Fruit fly (Drosophila melanogaster) whole organism, prepupa: ENCODE data around the gene Vps15.

Source experiments
- Ets96B ChIP-seq: fragments of 200-800 bp; optimal IDR thresholded peaks from 2 replicates; lab custom pipeline; 2019; ENCODE audit warnings: missing biosample characterization, mild to moderate bottlenecking, missing genetic modification characterization, moderate library complexity
- Hr38 ChIP-seq: sonication (Bioruptor generic); optimal IDR thresholded peaks from 2 replicates; lab custom pipeline; 2016; ENCODE audit warnings: missing biosample characterization, missing genetic modification characterization
- Hr39 ChIP-seq: fragments of 200-800 bp; sonication (Bioruptor generic); optimal IDR thresholded peaks from 2 replicates; lab custom pipeline; 2016; ENCODE audit warnings: missing biosample characterization, missing genetic modification characterization
- Sox102F ChIP-seq: fragments of 200-800 bp; sonication (Bioruptor generic); optimal IDR thresholded peaks from 2 replicates; lab custom pipeline; 2016; ENCODE audit warnings: missing biosample characterization, mild to moderate bottlenecking, missing genetic modification characterization
- salr ChIP-seq, 2 experiments: fragments of 200-800 bp; sonication (Bioruptor generic); optimal IDR thresholded peaks; 3 replicates each; lab custom pipeline; 2016 to 2018; ENCODE audit warnings: missing biosample characterization in 2 of 2, missing genetic modification characterization in 2 of 2, mild to moderate bottlenecking in 1 of 2

DNA sequence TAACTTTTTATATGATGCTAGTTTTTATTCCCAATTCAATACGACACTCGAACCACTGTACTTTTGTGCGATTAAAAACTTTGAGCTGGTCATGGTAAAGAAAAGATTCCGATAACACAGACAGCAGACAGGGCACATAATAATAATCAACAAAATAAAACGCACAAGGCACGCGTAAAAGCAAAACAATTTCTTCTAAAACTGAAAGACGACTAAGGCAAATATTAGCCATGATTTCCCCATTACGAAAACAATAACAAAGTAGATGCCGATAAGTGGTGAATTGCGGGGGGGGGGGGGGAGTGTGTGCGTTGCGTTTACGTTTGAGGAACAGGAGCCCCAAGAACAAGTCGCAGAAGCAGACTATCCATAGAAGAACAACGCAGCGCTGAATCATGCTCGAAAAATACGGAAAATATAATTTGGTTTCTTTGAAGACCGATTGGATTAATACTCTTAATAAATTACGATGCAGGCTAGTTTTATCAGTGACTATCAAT lies 10.9 kb downstream of the Vps15 start:
- TF ChIP-seq salr (GFP tag; optimal IDR thresholded peaks at IDR 0.05; lab: Kevin White, UChicago) = no peak
- TF ChIP-seq Hr38 (GFP tag; lab: Kevin White, UChicago) = no peak
- TF ChIP-seq Ets96B (tag; lab: Kevin White, UChicago) = no peak
- no peak for TF ChIP-seq Hr39 (GFP tag; lab: Kevin White, UChicago)
- TF ChIP-seq Sox102F (GFP tag; lab: Kevin White, UChicago) = no peak
